Fruit fly (Drosophila melanogaster): ENCODE measurements around the gene CG32485.
A peak's percentile ranks its signal among the peaks of the same experiment; 100 is the strongest.

The CG32485 gene

DNA sequence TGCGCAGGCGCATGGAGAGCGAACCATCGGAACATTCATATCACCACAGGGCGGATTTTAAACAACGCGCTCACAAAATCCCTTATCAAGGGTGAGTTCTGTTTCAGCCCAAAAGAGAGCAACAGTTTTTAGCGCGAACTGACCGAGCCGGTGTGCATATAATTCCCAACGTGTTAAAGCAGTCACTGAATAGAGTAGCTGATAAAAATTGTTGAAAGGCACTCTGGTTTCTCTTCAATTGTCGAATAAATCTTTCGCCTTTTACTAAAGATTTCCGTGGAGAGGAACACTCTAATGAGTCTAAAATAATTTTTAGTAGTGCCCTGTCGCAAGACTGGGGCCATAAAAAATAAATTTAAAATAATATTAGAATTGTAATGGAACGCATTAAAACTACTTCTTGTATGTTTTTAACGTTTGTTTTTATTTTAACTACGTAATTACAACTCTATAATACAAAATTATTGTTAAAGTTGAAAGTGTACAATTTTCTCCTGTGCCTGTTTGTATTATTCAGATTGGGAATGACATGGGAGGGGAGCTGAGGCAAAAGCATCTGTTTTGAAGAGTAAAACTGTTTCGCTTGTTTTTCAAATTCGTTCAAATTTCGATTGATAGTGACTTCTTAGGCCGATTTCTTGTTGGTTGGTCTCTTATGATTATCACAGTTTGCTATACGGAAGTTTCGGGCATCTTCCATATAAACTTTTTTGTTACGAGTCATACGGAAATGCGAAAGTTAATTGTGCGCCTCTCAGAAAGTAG is 40.6 kb downstream of the CG32485 start:
- TF ChIP-seq CG17806 (tag; optimal IDR thresholded peaks at IDR 0.05) (no peak), CG12605 (GFP tag; IDR thresholded peaks at IDR 0.05) (peak; percentile 17; the same call in 1 of the 2 replicates), CG32121 (GFP tag; IDR thresholded peaks at IDR 0.05) (0 out of 2 replicates have a peak, but pooled peaks have one; percentile 25), EcR (GFP tag; optimal IDR thresholded peaks at IDR 0.05) (peak; percentile 6), CG4496 (GFP tag; IDR thresholded peaks at IDR 0.05) (no peak), Pif1B (GFP tag; optimal IDR thresholded peaks at IDR 0.05) (no peak), Ets98B (GFP tag; IDR thresholded peaks at IDR 0.05) (peak; percentile 19; the same call in 1 of the 2 replicates), CG8159 (tag; optimal IDR thresholded peaks at IDR 0.05) (no peak), CG34367 (tag; optimal IDR thresholded peaks at IDR 0.05) (no peak)

DNA sequence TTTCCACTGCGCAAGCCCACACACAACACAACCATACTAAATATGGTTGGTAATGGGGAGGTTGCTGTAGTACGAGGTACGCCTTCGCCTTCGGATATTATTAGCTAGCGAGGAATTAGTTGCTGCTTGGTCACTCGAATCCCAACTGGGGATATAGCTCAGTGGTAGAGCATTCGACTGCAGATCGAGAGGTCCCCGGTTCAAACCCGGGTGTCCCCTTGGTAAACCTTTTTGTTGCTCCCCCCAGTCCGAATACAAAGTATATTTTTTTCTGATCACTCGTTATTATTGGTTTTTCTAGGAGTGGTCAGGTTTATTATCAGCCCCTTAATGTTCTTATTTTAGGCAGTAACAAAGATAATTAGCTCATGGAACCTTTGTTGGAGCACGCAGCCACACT is 45.5 kb downstream of the CG32485 start:
- TF ChIP-seq CG12605 (GFP tag; IDR thresholded peaks at IDR 0.05) (peak; percentile 20), CG8159 (tag; optimal IDR thresholded peaks at IDR 0.05) (no peak), rn (GFP tag; IDR thresholded peaks at IDR 0.05) (no peak), Ets98B (GFP tag; IDR thresholded peaks at IDR 0.05) (peak; percentile 10; the same call in 1 of the 2 replicates), CG15710 (tag; optimal IDR thresholded peaks at IDR 0.05) (no peak)

DNA sequence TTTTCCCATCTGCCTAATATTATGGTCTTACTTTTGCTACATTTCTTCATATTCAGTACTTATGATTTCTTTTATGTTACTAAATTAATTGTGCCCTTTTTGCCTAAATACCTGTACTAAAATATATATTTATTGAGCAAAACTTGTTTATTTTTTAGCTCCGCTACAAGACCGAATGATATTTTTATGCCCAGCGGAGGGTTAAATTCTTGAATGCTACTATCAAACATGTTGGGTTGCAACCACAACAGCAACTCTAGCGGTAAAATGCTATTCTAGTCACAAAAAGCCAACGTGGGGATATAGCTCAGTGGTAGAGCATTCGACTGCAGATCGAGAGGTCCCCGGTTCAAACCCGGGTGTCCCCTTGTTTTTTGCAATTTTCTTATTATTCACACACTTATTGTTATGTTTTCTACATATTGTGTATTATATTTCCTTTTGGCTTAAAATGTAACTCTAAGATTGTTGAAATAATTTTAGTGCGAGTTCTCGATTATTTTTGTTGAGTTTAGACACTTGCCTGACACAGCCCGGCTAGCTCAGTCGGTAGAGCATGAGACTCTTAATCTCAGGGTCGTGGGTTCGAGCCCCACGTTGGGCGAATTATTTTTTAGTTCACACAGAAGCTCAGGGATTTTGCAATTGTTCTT is 46.1 kb downstream of the CG32485 start:
- TF ChIP-seq CG8159 (tag; optimal IDR thresholded peaks at IDR 0.05) (peak; percentile 49), CG15710 (tag; optimal IDR thresholded peaks at IDR 0.05) (peak; percentile 43), Snoo (tag; optimal IDR thresholded peaks at IDR 0.05) (no peak), CG8301 (tag; optimal IDR thresholded peaks at IDR 0.05) (peak; percentile 55), Pif1B (GFP tag; optimal IDR thresholded peaks at IDR 0.05) (peak; percentile 20), Ets98B (GFP tag; IDR thresholded peaks at IDR 0.05) (no peak), CG4496 (GFP tag; IDR thresholded peaks at IDR 0.05) (0 out of 3 replicates have a peak, but pooled peaks have one; percentile 49), CG14655 (GFP tag; optimal IDR thresholded peaks at IDR 0.05) (no peak), CG12605 (GFP tag; IDR thresholded peaks at IDR 0.05) (0 out of 2 replicates have a peak, but pooled peaks have one; percentile 9), CG32121 (GFP tag; IDR thresholded peaks at IDR 0.05) (peak; percentile 26; the same call in 1 of the 2 replicates)

DNA sequence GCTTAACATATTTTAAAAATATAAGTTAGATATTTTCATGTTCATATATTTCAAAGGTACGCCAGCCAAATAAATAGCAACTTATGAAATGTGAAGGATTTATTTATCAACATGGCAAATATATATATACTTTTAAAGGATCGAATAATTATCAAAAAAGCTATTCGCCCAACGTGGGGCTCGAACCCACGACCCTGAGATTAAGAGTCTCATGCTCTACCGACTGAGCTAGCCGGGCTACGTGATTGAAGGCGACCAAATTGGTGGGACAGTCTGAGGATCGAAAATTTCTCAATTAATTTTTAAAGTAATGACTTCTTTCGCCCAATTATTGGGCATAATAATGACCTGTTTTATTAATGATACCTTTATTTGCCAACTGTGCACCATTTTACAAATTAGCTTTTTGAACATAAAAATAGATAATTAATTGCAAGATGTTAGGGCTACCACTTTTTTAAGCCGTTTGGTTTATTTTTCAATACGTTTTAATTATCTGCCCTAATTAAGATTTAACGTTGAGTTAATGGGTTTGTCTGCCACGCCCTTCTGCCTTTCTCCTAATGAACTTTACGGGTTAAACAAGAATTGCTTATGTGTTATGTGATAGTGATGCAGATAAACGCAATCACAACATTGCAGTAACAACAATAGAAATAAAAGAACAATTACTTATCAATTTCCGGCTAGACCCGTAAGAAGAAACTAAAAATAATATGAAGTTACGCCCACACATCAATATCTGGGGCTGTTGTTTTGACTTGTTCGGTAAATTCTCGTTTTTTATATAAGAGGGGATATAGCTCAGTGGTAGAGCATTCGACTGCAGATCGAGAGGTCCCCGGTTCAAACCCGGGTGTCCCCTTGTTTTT is 46.8 kb downstream of the CG32485 start:
- TF ChIP-seq Ets98B (GFP tag; IDR thresholded peaks at IDR 0.05) (no peak), fd96Ca (GFP tag; IDR thresholded peaks at IDR 0.05) (no peak), CG32121 (GFP tag; IDR thresholded peaks at IDR 0.05) (no peak), D1 (tag; optimal IDR thresholded peaks at IDR 0.05) (no peak), CG34367 (tag; optimal IDR thresholded peaks at IDR 0.05) (no peak), CG8159 (tag; optimal IDR thresholded peaks at IDR 0.05) (no peak), Snoo (tag; optimal IDR thresholded peaks at IDR 0.05) (no peak), rn (GFP tag; IDR thresholded peaks at IDR 0.05) (no peak), CG8301 (tag; optimal IDR thresholded peaks at IDR 0.05) (no peak), CG9948 (tag; optimal IDR thresholded peaks at IDR 0.05) (no peak), CG15710 (tag; optimal IDR thresholded peaks at IDR 0.05) (no peak), CG17806 (tag; optimal IDR thresholded peaks at IDR 0.05) (no peak), CG13204 (GFP tag; optimal IDR thresholded peaks at IDR 0.05) (no peak), gl (tag; optimal IDR thresholded peaks at IDR 0.05) (no peak), Pif1B (GFP tag; optimal IDR thresholded peaks at IDR 0.05) (no peak), CG10348 (GFP tag; IDR thresholded peaks at IDR 0.05) (no peak)

DNA sequence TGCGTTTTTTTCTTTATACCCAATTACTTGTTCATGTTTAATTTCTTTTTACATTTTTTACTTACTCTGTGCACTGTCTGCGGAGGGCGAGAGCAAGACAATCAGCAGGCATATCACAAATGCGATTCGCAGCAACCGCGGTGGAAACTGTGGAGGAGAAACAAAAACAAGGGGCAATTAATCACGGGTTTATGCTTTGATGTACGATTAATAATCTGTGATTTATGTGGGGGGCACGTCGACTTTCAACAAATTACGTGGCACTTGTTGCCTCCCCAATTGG is 47.4 kb downstream of the CG32485 start:
- TF ChIP-seq CG8159 (tag; optimal IDR thresholded peaks at IDR 0.05) (no peak), CG34367 (tag; optimal IDR thresholded peaks at IDR 0.05) (no peak), D1 (tag; optimal IDR thresholded peaks at IDR 0.05) (no peak), CG32121 (GFP tag; IDR thresholded peaks at IDR 0.05) (0 out of 2 replicates have a peak, but pooled peaks have one; percentile 20)

DNA sequence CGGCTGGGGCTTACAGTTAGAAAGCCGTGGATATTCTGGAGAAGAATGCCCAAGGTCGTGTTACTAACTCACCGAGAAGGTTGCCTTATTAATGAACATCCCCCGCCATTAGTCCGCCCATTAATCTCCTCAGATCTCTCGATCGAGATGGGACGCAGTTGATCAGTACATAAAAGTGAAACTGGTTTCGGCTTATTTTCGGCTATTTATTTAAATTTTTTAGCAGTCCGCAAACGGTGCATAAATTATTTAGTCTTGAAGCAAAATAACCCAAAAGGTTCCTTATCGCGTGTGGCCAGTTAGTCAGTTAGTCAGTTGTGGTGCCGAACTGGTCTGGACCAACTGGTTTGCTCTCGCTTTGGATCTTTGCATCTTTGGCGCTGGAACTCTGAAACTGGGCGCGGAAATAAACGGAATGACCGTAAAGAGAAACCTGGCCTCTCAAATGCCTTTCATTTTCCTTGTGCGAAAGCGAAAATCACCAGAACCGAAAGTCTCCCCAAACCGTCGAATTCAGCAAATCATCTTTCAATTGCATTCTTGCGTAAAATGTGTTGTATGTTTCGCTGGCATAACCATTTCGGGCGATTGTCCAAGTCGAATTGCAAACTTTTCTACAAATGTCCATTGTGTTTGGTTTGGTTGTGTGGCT is 48.8 kb downstream of the CG32485 start:
- TF ChIP-seq CG14655 (GFP tag; optimal IDR thresholded peaks at IDR 0.05), result peak; percentile 9
- TF ChIP-seq CG8301 (tag; optimal IDR thresholded peaks at IDR 0.05), result peak; percentile 38
- peak; percentile 40 for TF ChIP-seq Snoo (tag; optimal IDR thresholded peaks at IDR 0.05)
- no peak for TF ChIP-seq CG10348 (GFP tag; IDR thresholded peaks at IDR 0.05)

All from whole organism, pupa.